Fruit fly (Drosophila melanogaster) whole organism, adult: Measurements from ENCODE around the gene CG17572.

ENCODE experiments used
- CG33017 ChIP-seq: fragments of 200-800 bp; sonication (Bioruptor generic); optimal IDR thresholded peaks from 2 replicates; lab custom pipeline; 2018; ENCODE audit warnings: missing biosample characterization, mild to moderate bottlenecking, missing genetic modification characterization, moderate library complexity
- CG7045 ChIP-seq: fragments of 200-800 bp; sonication (Bioruptor generic); optimal IDR thresholded peaks from 2 replicates; lab custom pipeline; 2017; ENCODE audit warnings: missing biosample characterization, mild to moderate bottlenecking, missing genetic modification characterization
- Clk ChIP-seq: fragments of 200-800 bp; sonication (Bioruptor generic); optimal IDR thresholded peaks from 2 replicates; lab custom pipeline; 2017; ENCODE audit warnings: missing biosample characterization, missing genetic modification characterization
- bab1 ChIP-seq: fragments of 200-800 bp; sonication (Bioruptor generic); optimal IDR thresholded peaks from 3 replicates; lab custom pipeline; 2019; ENCODE audit warnings: missing biosample characterization, mild to moderate bottlenecking, missing genetic modification characterization, moderate library complexity
- cnc ChIP-seq, 2 experiments: fragments of >200 bp; optimal IDR thresholded peaks; 2 replicates each; lab custom pipeline; 2017
- ovo ChIP-seq: fragments of 200-800 bp; sonication (Bioruptor generic); optimal IDR thresholded peaks from 2 replicates; lab custom pipeline; 2016; ENCODE audit warnings: missing biosample characterization, missing genetic modification characterization
- toe ChIP-seq: fragments of 200-800 bp; sonication (Bioruptor generic); optimal IDR thresholded peaks from 2 replicates; lab custom pipeline; 2016; ENCODE audit warnings: missing biosample characterization, missing genetic modification characterization

DNA sequence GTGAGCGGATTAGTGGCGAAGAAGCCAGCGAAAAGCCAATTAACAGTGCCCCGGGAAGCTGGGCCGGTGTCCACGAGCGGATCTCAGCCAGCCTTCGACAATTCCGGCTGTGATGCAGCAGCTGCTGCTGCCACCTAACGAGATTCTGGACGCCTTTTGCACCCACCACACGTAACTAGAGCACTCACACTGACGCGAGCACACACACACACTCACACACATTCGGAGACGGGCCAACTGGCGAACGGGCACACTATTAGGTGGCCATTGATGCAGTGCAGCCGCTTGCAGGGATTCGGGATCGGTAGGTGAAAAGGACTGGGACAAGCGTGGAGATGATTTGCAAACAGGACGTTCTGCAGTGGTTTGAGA lies 19.4 kb downstream of the CG17572 start:
- no peak for TF ChIP-seq toe (GFP tag; lab: Kevin White, UChicago)
- no peak for TF ChIP-seq cnc (optimal IDR thresholded peaks at IDR 0.05; lab: Kevin White, UChicago)
- TF ChIP-seq ovo (GFP tag; lab: Kevin White, UChicago) = no peak
- TF ChIP-seq bab1 (GFP tag; lab: Kevin White, UChicago) = no peak
- no peak for TF ChIP-seq CG7045
- no peak for TF ChIP-seq CG33017 (tag; lab: Kevin White, UChicago)
- TF ChIP-seq Clk (GFP tag; lab: Kevin White, UChicago) = no peak
